Worm (Caenorhabditis elegans) whole organism, young adult: ENCODE results near the gene str-226.

ENCODE experiments used
- B0019.2 ChIP-seq: fragments of 200-800 bp; sonication (Bioruptor generic); conservative IDR thresholded peaks from 2 replicates; pipeline ENCODE4 v1.3.6; 2022; ENCODE audit warnings: missing genetic modification reagents, missing genetic modification characterization, missing compliant biosample characterization
- B0261.1 ChIP-seq: sonication (generic microtip); optimal IDR thresholded peaks from 2 replicates; lab custom pipeline; 2016; ENCODE audit warnings: mild to moderate bottlenecking, missing genetic modification characterization, moderate library complexity, missing compliant biosample characterization
- C06A6.2 ChIP-seq: fragments of 200-800 bp; sonication (Bioruptor generic); conservative IDR thresholded peaks from 2 replicates; pipeline ENCODE4 v1.3.6; 2022; ENCODE audit warnings: missing genetic modification characterization, missing compliant biosample characterization
- F22D6.2 ChIP-seq: sonication (generic microtip); optimal IDR thresholded peaks from 2 replicates; lab custom pipeline; 2016; ENCODE audit warnings: mild to moderate bottlenecking, missing genetic modification characterization, missing compliant biosample characterization
- F33H1.4 ChIP-seq: fragments of 200-800 bp; sonication (Bioruptor generic); IDR thresholded peaks from 2 replicates; pipeline ENCODE4 v1.3.6; 2022; ENCODE audit warnings: missing genetic modification reagents, missing genetic modification characterization, missing compliant biosample characterization
- F39B2.1 ChIP-seq: fragments of 200-800 bp; sonication (Bioruptor generic); IDR thresholded peaks from 2 replicates; pipeline ENCODE4 v1.3.6; 2022; ENCODE audit warnings: missing genetic modification reagents, missing genetic modification characterization, missing compliant biosample characterization
- T07F8.4 ChIP-seq: sonication (generic microtip); optimal IDR thresholded peaks from 2 replicates; lab custom pipeline; 2016; ENCODE audit warnings: mild to moderate bottlenecking, missing genetic modification characterization, moderate library complexity, missing compliant biosample characterization
- T26A5.8 ChIP-seq: sonication (generic microtip); optimal IDR thresholded peaks from 2 replicates; lab custom pipeline; 2016; ENCODE audit warnings: missing genetic modification characterization, missing compliant biosample characterization
- Y53F4B.3 ChIP-seq: fragments of 200-800 bp; sonication (Bioruptor generic); IDR thresholded peaks from 2 replicates; pipeline ENCODE4 v1.3.6; 2022; ENCODE audit warnings: missing genetic modification reagents, missing genetic modification characterization, missing compliant biosample characterization
- Y56A3A.18 ChIP-seq: fragments of 200-800 bp; sonication (Bioruptor generic); IDR thresholded peaks from 2 replicates; pipeline ENCODE4 v1.3.6; 2022; ENCODE audit warnings: missing genetic modification reagents, missing genetic modification characterization, missing compliant biosample characterization
- akir-1 ChIP-seq: fragments of 200-800 bp; sonication (Bioruptor generic); optimal IDR thresholded peaks from 2 replicates; lab custom pipeline; 2018; ENCODE audit warnings: mild to moderate bottlenecking, missing genetic modification characterization, moderate library complexity, missing compliant biosample characterization
- aptf-3 ChIP-seq: fragments of 200-800 bp; sonication (Bioruptor generic); IDR thresholded peaks from 2 replicates; pipeline ENCODE4 v1.3.6; 2022; ENCODE audit warnings: missing genetic modification characterization, missing compliant biosample characterization
- athp-1 ChIP-seq: sonication (generic microtip); optimal IDR thresholded peaks from 2 replicates; lab custom pipeline; 2017; ENCODE audit warnings: mild to moderate bottlenecking, missing genetic modification characterization, missing compliant biosample characterization
- attf-6 ChIP-seq: fragments of 200-800 bp; sonication (Bioruptor generic); IDR thresholded peaks from 2 replicates; pipeline ENCODE4 v1.3.6; 2022; ENCODE audit warnings: missing genetic modification reagents, missing genetic modification characterization, missing compliant biosample characterization
- ccch-3 ChIP-seq: fragments of 200-800 bp; sonication (Bioruptor generic); optimal IDR thresholded peaks from 2 replicates; lab custom pipeline; 2018; ENCODE audit warnings: mild to moderate bottlenecking, missing genetic modification characterization, missing compliant biosample characterization
- cebp-1 ChIP-seq, 2 experiments: fragments of 200-800 bp in 1 of 2; sonication (Bioruptor generic) in 1 of 2; sonication (generic microtip) in 1 of 2; IDR thresholded peaks in 1 of 2; optimal IDR thresholded peaks in 1 of 2; 2 replicates each; pipeline versions ENCODE4 v1.3.6 to Lab custom; 2017 to 2022; ENCODE audit warnings: missing compliant biosample characterization in 2 of 2, missing genetic modification characterization in 2 of 2, mild to moderate bottlenecking in 1 of 2, missing genetic modification reagents in 1 of 2, moderate library complexity in 1 of 2
- ceh-91 ChIP-seq: fragments of 200-800 bp; sonication (Bioruptor generic); IDR thresholded peaks from 2 replicates; pipeline ENCODE4 v1.3.6; 2022; ENCODE audit warnings: missing genetic modification reagents, missing genetic modification characterization, missing compliant biosample characterization
- chd-7 ChIP-seq: sonication (generic microtip); optimal IDR thresholded peaks from 2 replicates; lab custom pipeline; 2016; ENCODE audit warnings: mild to moderate bottlenecking, missing genetic modification characterization, moderate library complexity, missing compliant biosample characterization
- dox-1 ChIP-seq: fragments of 200-800 bp; sonication (Bioruptor generic); IDR thresholded peaks from 2 replicates; pipeline ENCODE4 v1.3.6; 2022; ENCODE audit warnings: missing genetic modification reagents, missing genetic modification characterization, missing compliant biosample characterization
- dpff-1 ChIP-seq: sonication (generic microtip); optimal IDR thresholded peaks from 2 replicates; lab custom pipeline; 2017; ENCODE audit warnings: mild to moderate bottlenecking, missing genetic modification characterization, missing compliant biosample characterization
- egl-44 ChIP-seq: fragments of 200-800 bp; sonication (Bioruptor generic); IDR thresholded peaks from 2 replicates; pipeline ENCODE4 v1.3.6; 2022; ENCODE audit warnings: missing genetic modification reagents, missing genetic modification characterization, missing compliant biosample characterization
- hsf-1 ChIP-seq: fragments of 200-800 bp; sonication (Bioruptor generic); IDR thresholded peaks from 2 replicates; pipeline ENCODE4 v1.3.6; 2022; ENCODE audit warnings: missing genetic modification reagents, missing genetic modification characterization, missing compliant biosample characterization
- lin-40 ChIP-seq: sonication (generic microtip); optimal IDR thresholded peaks from 2 replicates; lab custom pipeline; 2016; ENCODE audit warnings: missing genetic modification characterization, mild to moderate bottlenecking, missing compliant biosample characterization, missing genotype, missing genetic modification reagents
- madf-6 ChIP-seq: fragments of 200-800 bp; sonication (Bioruptor generic); IDR thresholded peaks from 2 replicates; pipeline ENCODE4 v1.3.6; 2022; ENCODE audit warnings: missing genetic modification reagents, missing genetic modification characterization, missing compliant biosample characterization
- nfyb-1 ChIP-seq: fragments of 200-800 bp; sonication (Bioruptor generic); IDR thresholded peaks from 2 replicates; pipeline ENCODE4 v1.3.6; 2022; ENCODE audit warnings: missing genetic modification reagents, missing genetic modification characterization, missing compliant biosample characterization
- snpc-1.1 ChIP-seq: sonication (generic microtip); optimal IDR thresholded peaks from 2 replicates; lab custom pipeline; 2017; ENCODE audit warnings: missing genetic modification characterization, mild to moderate bottlenecking, missing compliant biosample characterization, antibody characterized with exemption, moderate library complexity, missing genotype, missing genetic modification reagents; ENCODE audit not compliant: insufficient read depth
- unc-130 ChIP-seq: sonication (generic microtip); optimal IDR thresholded peaks from 2 replicates; lab custom pipeline; 2016; ENCODE audit warnings: missing genetic modification reagents, missing genetic modification characterization, missing compliant biosample characterization
- ztf-28 ChIP-seq: fragments of 200-800 bp; sonication (Bioruptor generic); IDR thresholded peaks from 2 replicates; pipeline ENCODE4 v1.3.6; 2022; ENCODE audit warnings: missing genetic modification reagents, missing genetic modification characterization, missing compliant biosample characterization
- ztf-6 ChIP-seq: fragments of 200-800 bp; sonication (Bioruptor generic); IDR thresholded peaks from 2 replicates; pipeline ENCODE4 v1.3.6; 2022; ENCODE audit warnings: missing genetic modification reagents, missing genetic modification characterization, missing compliant biosample characterization

Gene str-226

DNA sequence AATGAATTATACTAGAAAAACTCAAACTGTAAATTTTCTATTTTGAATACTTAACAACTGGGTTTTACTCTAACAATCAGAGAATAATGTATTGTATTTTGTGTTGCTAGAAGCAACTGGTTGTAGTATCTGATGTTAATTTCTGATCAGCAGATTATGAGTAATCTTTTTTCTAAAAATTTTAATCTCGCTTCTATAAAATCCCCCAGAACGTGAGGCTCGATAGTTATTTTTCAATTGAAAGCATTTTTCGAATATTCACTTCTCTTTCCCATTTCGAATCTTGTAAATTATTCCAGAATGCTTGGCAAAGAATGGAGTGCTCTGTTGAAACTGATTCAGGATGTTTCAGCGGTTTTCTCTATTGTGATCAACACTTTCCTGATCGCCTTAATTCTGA, 5.4 kb downstream of the str-226 start, which contains the start of gene str-227:
Gene str-227, plus strand, starts transcription at position 301 of the 400 bp plus-strand sequence.
- TF ChIP-seq egl-44 (GFP tag; lab: Robert Waterston, UW) (no peak), aptf-3 (GFP tag; lab: Robert Waterston, UW) (no peak), T07F8.4 (tag; lab: Kevin White, UChicago) (no peak), T26A5.8 (no peak), Y56A3A.18 (GFP tag; lab: Robert Waterston, UW) (no peak), B0261.1 (tag; lab: Kevin White, UChicago) (no peak), akir-1 (GFP tag; lab: Kevin White, UChicago) (no peak), F33H1.4 (no peak)

ce11 chrV:3520412-3520811, 7.9 kb downstream of the str-226 start:
- TF ChIP-seq Y53F4B.3 (GFP tag; lab: Robert Waterston, UW): peak; percentile 18; the same call in 1 of the 2 replicates
- peak; percentile 75 for TF ChIP-seq dox-1
- peak; percentile 97 for TF ChIP-seq hsf-1 (GFP tag; lab: Robert Waterston, UW)
- TF ChIP-seq madf-6 (GFP tag; lab: Robert Waterston, UW): peak; percentile 41; the same call in 1 of the 2 replicates
- peak; percentile 43; the same call in 1 of the 2 replicates for TF ChIP-seq nfyb-1 (GFP tag; lab: Robert Waterston, UW)

DNA sequence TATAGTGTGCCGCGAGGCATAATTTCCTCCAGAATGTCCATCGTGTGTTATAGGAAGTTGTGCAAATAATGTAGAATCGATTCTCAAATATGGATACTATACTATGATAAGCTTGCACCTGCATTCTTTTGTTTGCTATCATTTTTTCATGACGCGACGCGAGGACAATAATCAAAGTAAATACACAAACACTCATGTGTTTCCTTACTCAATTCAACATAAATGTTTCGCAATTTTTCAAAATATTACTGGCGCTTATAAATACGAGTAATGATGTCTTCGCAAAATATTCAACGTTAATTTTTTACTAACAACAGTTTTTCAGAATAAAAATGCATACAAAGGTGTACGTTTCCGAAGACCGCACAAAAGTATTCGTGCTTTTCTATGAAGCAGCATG, 10.8 kb downstream of the str-226 start, which contains the start of gene irg-1:
Gene irg-1, plus strand, starts transcription at position 326 of the 400 bp plus-strand sequence.
- peak; percentile 25; the same call in 1 of the 2 replicates for TF ChIP-seq cebp-1 (GFP tag; IDR thresholded peaks at IDR 0.05; lab: Robert Waterston, UW)
- no peak for TF ChIP-seq cebp-1 (tag; optimal IDR thresholded peaks at IDR 0.05; lab: Kevin White, UChicago)
- TF ChIP-seq unc-130 (GFP tag; lab: Kevin White, UChicago): no peak
- TF ChIP-seq, all 124 proteins: peak for 1

- TF ChIP-seq F33H1.4 (no peak), ceh-91 (GFP tag; lab: Robert Waterston, UW) (no peak), C06A6.2 (no peak), ztf-28 (GFP tag; lab: Robert Waterston, UW) (no peak), athp-1 (tag; lab: Kevin White, UChicago) (no peak)
Measured at ce11 chrV:3524970-3525369, 12.5 kb downstream of the str-226 start, which contains the start of gene T24A6.7. T24A6.7 (plus strand) TSS chrV:3525270.

ce11 chrV:3526882-3527281, 14.4 kb downstream of the str-226 start, which contains the start of gene str-260:
str-260 (plus strand) TSS chrV:3527182.
- TF ChIP-seq ceh-91 (GFP tag; lab: Robert Waterston, UW): no peak

DNA sequence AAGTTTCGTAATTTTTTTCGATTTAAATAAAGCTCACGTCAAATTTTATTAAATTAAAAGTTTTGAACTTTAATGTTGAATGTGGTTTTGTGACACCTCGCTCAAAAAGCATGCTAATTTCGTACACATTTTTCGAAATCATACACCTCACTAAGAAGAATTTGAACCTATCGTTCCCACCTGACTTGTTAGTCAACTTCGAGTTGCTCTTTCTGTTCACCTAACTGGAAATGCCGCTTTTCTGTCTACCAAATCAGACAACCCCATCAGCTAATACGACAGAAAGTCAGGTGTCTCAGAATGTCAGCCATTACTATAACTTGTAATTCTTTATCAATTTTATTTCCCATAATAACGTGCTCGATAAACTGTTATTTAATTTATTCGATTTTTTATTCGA, 17.9 kb downstream of the str-226 start, which contains the start of gene srbc-66:
Gene srbc-66, plus strand, starts transcription at position 301 of the 400 bp plus-strand sequence.
- TF ChIP-seq ccch-3: no peak
- no peak for TF ChIP-seq B0019.2 (GFP tag; lab: Robert Waterston, UW)
- no peak for TF ChIP-seq ztf-6
- TF ChIP-seq chd-7 (tag; lab: Kevin White, UChicago): no peak
- TF ChIP-seq dpff-1 (tag; lab: Kevin White, UChicago): no peak
- TF ChIP-seq F39B2.1 (GFP tag; lab: Robert Waterston, UW): no peak
- TF ChIP-seq ztf-28 (GFP tag; lab: Robert Waterston, UW): no peak
- TF ChIP-seq F22D6.2: no peak
- no peak for TF ChIP-seq lin-40 (tag; lab: Kevin White, UChicago)
- TF ChIP-seq attf-6 (GFP tag; lab: Robert Waterston, UW): no peak
- TF ChIP-seq Y56A3A.18 (GFP tag; lab: Robert Waterston, UW): no peak
- no peak for TF ChIP-seq snpc-1.1 (tag; lab: Kevin White, UChicago)
- no peak for TF ChIP-seq C06A6.2
- TF ChIP-seq, all 124 proteins: peak for 0
